Worm (Caenorhabditis elegans) whole organism, L1 larva: ENCODE data around the gene acr-18.

ENCODE experiments used
- C04F5.9 ChIP-seq: sonication (generic microtip); optimal IDR thresholded peaks from 2 replicates; lab custom pipeline; 2016; ENCODE audit warnings: missing genetic modification characterization, missing compliant biosample characterization
- aha-1 ChIP-seq: fragments of 150-350 bp; optimal IDR thresholded peaks from 2 replicates; lab custom pipeline; 2014; ENCODE audit warnings: missing biosample characterization, missing genetic modification characterization
- alr-1 ChIP-seq: fragments of 200-800 bp; sonication (Bioruptor generic); optimal IDR thresholded peaks from 2 replicates; lab custom pipeline; 2018; ENCODE audit warnings: borderline replicate concordance, mild to moderate bottlenecking, missing genetic modification characterization, missing compliant biosample characterization
- aly-2 ChIP-seq: fragments of 150-350 bp; optimal IDR thresholded peaks from 2 replicates; lab custom pipeline; 2014; ENCODE audit warnings: missing biosample characterization, missing genetic modification characterization
- ama-1 ChIP-seq: fragments of 150-350 bp; optimal IDR thresholded peaks from 2 replicates; lab custom pipeline; 2014
- blmp-1 ChIP-seq: fragments of 150-350 bp; optimal IDR thresholded peaks from 2 replicates; lab custom pipeline; 2014; ENCODE audit warnings: missing biosample characterization, missing genetic modification characterization
- ceh-63 ChIP-seq: fragments of 200-800 bp; sonication (Bioruptor generic); optimal IDR thresholded peaks from 2 replicates; lab custom pipeline; 2018; ENCODE audit warnings: mild to moderate bottlenecking, missing genetic modification characterization, missing compliant biosample characterization
- ceh-82 ChIP-seq, 3 experiments: fragments of 150-350 bp in 1 of 3; sonication (generic microtip) in 2 of 3; optimal IDR thresholded peaks; 2 replicates each; lab custom pipeline; 2014 to 2017; ENCODE audit warnings: missing biosample characterization in 3 of 3, missing genetic modification characterization in 3 of 3
- ces-1 ChIP-seq: fragments of 150-350 bp; optimal IDR thresholded peaks from 2 replicates; lab custom pipeline; 2014; ENCODE audit warnings: missing biosample characterization, missing genetic modification reagents, missing genetic modification characterization
- dpl-1 ChIP-seq, 3 experiments: fragments of 150-350 bp in 2 of 3; sonication (generic microtip) in 1 of 3; optimal IDR thresholded peaks; 2 replicates each; lab custom pipeline; 2014 to 2017; ENCODE audit warnings: missing biosample characterization in 3 of 3, missing genetic modification characterization in 3 of 3, missing genetic modification reagents in 3 of 3
- dsc-1 ChIP-seq: sonication (generic microtip); optimal IDR thresholded peaks from 2 replicates; lab custom pipeline; 2016; ENCODE audit warnings: mild to moderate bottlenecking, missing genetic modification characterization, missing compliant biosample characterization
- efl-1 ChIP-seq, 4 experiments: fragments of 150-350 bp; optimal IDR thresholded peaks in 3 of 4; peaks in 1 of 4; 1 replicate in 1 of 4; 2 replicates in 3 of 4; lab custom pipeline; 2014; ENCODE audit warnings: missing biosample characterization in 2 of 4, missing genetic modification characterization in 2 of 4, missing genetic modification reagents in 2 of 4
- efl-3 ChIP-seq: fragments of 200-800 bp; sonication (Bioruptor generic); optimal IDR thresholded peaks from 2 replicates; lab custom pipeline; 2018; ENCODE audit warnings: mild to moderate bottlenecking, missing genetic modification characterization, missing compliant biosample characterization
- egl-13 ChIP-seq: sonication (generic microtip); optimal IDR thresholded peaks from 2 replicates; lab custom pipeline; 2016; ENCODE audit warnings: missing genotype, missing genetic modification reagents, missing genetic modification characterization, missing compliant biosample characterization
- egl-27 ChIP-seq, 2 experiments: fragments of 150-350 bp in 1 of 2; sonication (generic microtip); optimal IDR thresholded peaks; 3 replicates each; lab custom pipeline; 2017 to 2018; ENCODE audit warnings: missing biosample characterization in 2 of 2, missing genetic modification characterization in 2 of 2, missing genetic modification reagents in 2 of 2
- elt-2 ChIP-seq: sonication (generic microtip); optimal IDR thresholded peaks from 2 replicates; lab custom pipeline; 2016; ENCODE audit warnings: missing genetic modification characterization, mild to moderate bottlenecking, inconsistent platforms, missing compliant biosample characterization, missing genetic modification reagents
- elt-3 ChIP-seq, 6 experiments: fragments of 150-350 bp in 1 of 6; sonication (generic microtip); optimal IDR thresholded peaks; 2 replicates each; lab custom pipeline; 2017 to 2018; ENCODE audit warnings: missing biosample characterization in 6 of 6, missing genetic modification characterization in 6 of 6, inconsistent platforms in 1 of 6
- ets-5 ChIP-seq: fragments of 200-800 bp; sonication (Bioruptor generic); IDR thresholded peaks from 2 replicates; pipeline ENCODE4 v1.3.6; 2022; ENCODE audit warnings: missing genetic modification characterization, missing compliant biosample characterization
- fos-1 ChIP-seq: fragments of 150-350 bp; optimal IDR thresholded peaks from 2 replicates; lab custom pipeline; 2014; ENCODE audit warnings: missing biosample characterization, missing genetic modification characterization
- hpl-2 ChIP-seq: fragments of 150-350 bp; optimal IDR thresholded peaks from 2 replicates; lab custom pipeline; 2014; ENCODE audit warnings: missing biosample characterization, missing genetic modification reagents, missing genetic modification characterization
- jun-1 ChIP-seq: fragments of 150-350 bp; optimal IDR thresholded peaks from 2 replicates; lab custom pipeline; 2014; ENCODE audit warnings: missing biosample characterization, missing genetic modification reagents, missing genetic modification characterization
- lin-14 ChIP-seq: fragments of 200-800 bp; sonication (Bioruptor generic); optimal IDR thresholded peaks from 2 replicates; lab custom pipeline; 2018; ENCODE audit warnings: mild to moderate bottlenecking, missing genetic modification characterization, moderate library complexity, missing compliant biosample characterization
- lin-15B ChIP-seq: fragments of 150-350 bp; sonication (generic microtip); optimal IDR thresholded peaks from 3 replicates; lab custom pipeline; 2014; ENCODE audit warnings: missing biosample characterization, missing genetic modification characterization
- lin-35 ChIP-seq, 2 experiments: fragments of 150-350 bp; optimal IDR thresholded peaks; 2 replicates each; lab custom pipeline; 2014; ENCODE audit warnings: missing biosample characterization in 2 of 2, missing genetic modification characterization in 2 of 2, missing genetic modification reagents in 2 of 2
- lin-39 ChIP-seq: fragments of 150-350 bp; optimal IDR thresholded peaks from 2 replicates; lab custom pipeline; 2014; ENCODE audit warnings: missing biosample characterization, missing genetic modification reagents, missing genetic modification characterization
- mab-9 ChIP-seq: fragments of 200-800 bp; sonication (Bioruptor generic); IDR thresholded peaks from 2 replicates; pipeline ENCODE4 v1.3.6; 2022; ENCODE audit warnings: missing genetic modification reagents, missing genetic modification characterization, missing compliant biosample characterization
- mdl-1 ChIP-seq, 2 experiments: fragments of 150-350 bp; optimal IDR thresholded peaks; 2 replicates each; lab custom pipeline; 2014 to 2017; ENCODE audit warnings: missing biosample characterization in 2 of 2, missing genetic modification characterization in 2 of 2, inconsistent platforms in 1 of 2
- mef-2 ChIP-seq: fragments of 150-350 bp; optimal IDR thresholded peaks from 2 replicates; lab custom pipeline; 2014; ENCODE audit warnings: missing biosample characterization, missing genetic modification characterization
- mep-1 ChIP-seq: fragments of 150-350 bp; optimal IDR thresholded peaks from 2 replicates; lab custom pipeline; 2014; ENCODE audit warnings: missing biosample characterization, missing genetic modification characterization
- nhr-11 ChIP-seq: fragments of 150-350 bp; optimal IDR thresholded peaks from 2 replicates; lab custom pipeline; 2014; ENCODE audit warnings: missing biosample characterization, missing genetic modification characterization
- nhr-12 ChIP-seq: sonication (generic microtip); optimal IDR thresholded peaks from 2 replicates; lab custom pipeline; 2017; ENCODE audit warnings: missing biosample characterization, missing genetic modification characterization
- nhr-20 ChIP-seq: sonication (generic microtip); optimal IDR thresholded peaks from 2 replicates; lab custom pipeline; 2016; ENCODE audit warnings: mild to moderate bottlenecking, missing genetic modification characterization, missing compliant biosample characterization
- nhr-237 ChIP-seq: fragments of 150-350 bp; optimal IDR thresholded peaks from 2 replicates; lab custom pipeline; 2014; ENCODE audit warnings: missing biosample characterization, missing genetic modification characterization
- nhr-28 ChIP-seq: fragments of 150-350 bp; optimal IDR thresholded peaks from 2 replicates; lab custom pipeline; 2014; ENCODE audit warnings: missing biosample characterization, missing genetic modification characterization
- nhr-47 ChIP-seq: sonication (generic microtip); optimal IDR thresholded peaks from 2 replicates; lab custom pipeline; 2016; ENCODE audit warnings: mild to moderate bottlenecking, missing genetic modification characterization, moderate library complexity, missing compliant biosample characterization
- nhr-77 ChIP-seq: fragments of 150-350 bp; optimal IDR thresholded peaks from 2 replicates; lab custom pipeline; 2014; ENCODE audit warnings: missing biosample characterization, missing genetic modification characterization
- nhr-84 ChIP-seq: sonication (generic microtip); optimal IDR thresholded peaks from 2 replicates; lab custom pipeline; 2017; ENCODE audit warnings: missing biosample characterization, missing genetic modification characterization
- nhr-85 ChIP-seq: sonication (generic microtip); peaks from one replicate; lab custom pipeline; 2016; ENCODE audit warnings: missing genetic modification characterization, inconsistent platforms, missing compliant biosample characterization
- nhr-90 ChIP-seq: sonication (generic microtip); optimal IDR thresholded peaks from 2 replicates; lab custom pipeline; 2016; ENCODE audit warnings: mild to moderate bottlenecking, missing genetic modification characterization, missing compliant biosample characterization; ENCODE audit not compliant: poor library complexity
- pax-3 ChIP-seq: fragments of 200-800 bp; sonication (Bioruptor generic); optimal IDR thresholded peaks from 2 replicates; lab custom pipeline; 2018; ENCODE audit warnings: mild to moderate bottlenecking, missing genetic modification characterization, moderate library complexity, missing compliant biosample characterization
- rnt-1 ChIP-seq: sonication (generic microtip); optimal IDR thresholded peaks from 2 replicates; lab custom pipeline; 2016; ENCODE audit warnings: mild to moderate bottlenecking, missing genetic modification characterization, moderate library complexity, missing compliant biosample characterization
- skn-1 ChIP-seq: fragments of 150-350 bp; optimal IDR thresholded peaks from 2 replicates; lab custom pipeline; 2014; ENCODE audit warnings: missing biosample characterization, missing genetic modification characterization
- sup-37 ChIP-seq: fragments of 200-800 bp; sonication (Bioruptor generic); optimal IDR thresholded peaks from 2 replicates; lab custom pipeline; 2018; ENCODE audit warnings: mild to moderate bottlenecking, missing genetic modification characterization, missing compliant biosample characterization
- swsn-7 ChIP-seq: sonication (generic microtip); optimal IDR thresholded peaks from 2 replicates; lab custom pipeline; 2016; ENCODE audit warnings: missing genetic modification characterization, missing compliant biosample characterization
- tbx-2 ChIP-seq: sonication (generic microtip); optimal IDR thresholded peaks from 2 replicates; lab custom pipeline; 2016; ENCODE audit warnings: missing genetic modification characterization, missing compliant biosample characterization
- unc-130 ChIP-seq: fragments of 150-350 bp; optimal IDR thresholded peaks from 2 replicates; lab custom pipeline; 2017; ENCODE audit warnings: missing biosample characterization, missing genetic modification characterization, inconsistent platforms
- unc-62 ChIP-seq: fragments of 150-350 bp; optimal IDR thresholded peaks from 2 replicates; lab custom pipeline; 2014; ENCODE audit warnings: missing biosample characterization, missing genetic modification reagents, missing genetic modification characterization
- vab-15 ChIP-seq: sonication (generic microtip); optimal IDR thresholded peaks from 2 replicates; lab custom pipeline; 2017; ENCODE audit warnings: missing genotype, mild to moderate bottlenecking, missing genetic modification characterization, missing compliant biosample characterization
- zag-1 ChIP-seq: fragments of 150-350 bp; optimal IDR thresholded peaks from 2 replicates; lab custom pipeline; 2014; ENCODE audit warnings: missing biosample characterization, missing genetic modification characterization
- ztf-11 ChIP-seq, 2 experiments: sonication (generic microtip); optimal IDR thresholded peaks; 2 replicates each; lab custom pipeline; 2016 to 2017; ENCODE audit warnings: missing genetic modification characterization in 2 of 2, missing biosample characterization in 1 of 2, missing compliant biosample characterization in 1 of 2
- ztf-4 ChIP-seq: fragments of 150-350 bp; optimal IDR thresholded peaks from 2 replicates; lab custom pipeline; 2014; ENCODE audit warnings: missing biosample characterization, missing genetic modification characterization

acr-18 gene

ce11 chrV:15578386-15578785 lies 19.4 kb upstream of the acr-18 start, which contains the start of gene F28F8.9 (continued):
- TF ChIP-seq egl-27 (tag; optimal IDR thresholded peaks at IDR 0.05; lab: Kevin White, UChicago) (no peak), ztf-11 (tag; optimal IDR thresholded peaks at IDR 0.05; lab: Kevin White, UChicago) (no peak), efl-3 (GFP tag; lab: Kevin White, UChicago) (no peak), unc-62 (GFP tag; lab: Kevin White, UChicago) (no peak), nhr-12 (tag; lab: Kevin White, UChicago) (no peak), dpl-1 (GFP tag; optimal IDR thresholded peaks at IDR 0.05; lab: Kevin White, UChicago) (peak; percentile 91 to 96 (median 93)), mdl-1 (tag; optimal IDR thresholded peaks at IDR 0.05; lab: Kevin White, UChicago) (peak in 1 of 2 experiments; percentile 15), rnt-1 (tag; lab: Kevin White, UChicago) (peak; percentile 59), nhr-11 (tag; lab: Kevin White, UChicago) (no peak), alr-1 (tag; lab: Kevin White, UChicago) (no peak), aha-1 (tag; lab: Kevin White, UChicago) (no peak), tbx-2 (tag; lab: Kevin White, UChicago) (peak; percentile 27), ets-5 (GFP tag; lab: Robert Waterston, UW) (no peak), swsn-7 (tag; lab: Kevin White, UChicago) (peak; percentile 46), hpl-2 (no peak), ces-1 (GFP tag; lab: Kevin White, UChicago) (no peak), lin-15B (tag; lab: Kevin White, UChicago) (no peak), skn-1 (tag; lab: Kevin White, UChicago) (peak; percentile 76), mef-2 (no peak), ceh-82 (tag; optimal IDR thresholded peaks at IDR 0.05; lab: Kevin White, UChicago) (peak in 2 of 3 experiments; percentile 25 to 46), egl-13 (tag; lab: Kevin White, UChicago) (no peak), elt-3 (tag; optimal IDR thresholded peaks at IDR 0.05; lab: Kevin White, UChicago) (no peak), vab-15 (tag; lab: Kevin White, UChicago) (no peak), lin-39 (tag; lab: Kevin White, UChicago) (no peak), mab-9 (no peak), jun-1 (no peak), ztf-4 (no peak), nhr-77 (tag; lab: Kevin White, UChicago) (no peak), dsc-1 (tag; lab: Kevin White, UChicago) (no peak), nhr-28 (tag; lab: Kevin White, UChicago) (no peak), C04F5.9 (no peak), unc-130 (tag; lab: Kevin White, UChicago) (peak; percentile 46), pax-3 (tag; lab: Kevin White, UChicago) (no peak), mep-1 (tag; lab: Kevin White, UChicago) (no peak), nhr-20 (tag; lab: Kevin White, UChicago) (peak; percentile 14), elt-2 (tag; lab: Kevin White, UChicago) (no peak), aly-2 (tag; lab: Kevin White, UChicago) (no peak), sup-37 (GFP tag; lab: Kevin White, UChicago) (no peak), nhr-237 (tag; lab: Kevin White, UChicago) (no peak), lin-35 (GFP tag; optimal IDR thresholded peaks at IDR 0.05; lab: Kevin White, UChicago) (peak; percentile 95 to 98)

DNA sequence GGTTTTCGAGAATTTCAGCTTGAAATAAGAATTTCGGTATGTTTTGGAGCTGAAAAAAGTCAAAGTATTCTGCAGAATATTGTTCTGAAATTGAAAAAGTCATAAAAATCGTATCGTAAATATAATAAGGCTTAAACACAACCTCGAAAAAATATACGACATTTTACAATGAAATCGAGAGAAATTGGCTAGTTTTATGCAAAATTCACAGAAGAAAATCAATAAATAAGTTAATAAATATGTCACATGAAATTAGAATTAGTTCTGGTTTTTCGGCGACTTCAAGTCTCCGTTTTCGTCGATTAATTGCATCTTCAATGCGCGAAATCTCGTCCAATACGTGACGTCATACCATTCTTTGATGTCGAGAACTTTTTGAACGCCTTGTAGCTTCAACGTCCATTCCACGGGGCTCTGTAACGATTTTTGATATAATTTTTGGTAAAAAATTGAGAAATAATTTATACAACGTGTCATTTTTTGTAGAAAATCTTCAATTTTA lies 18.5 kb upstream of the acr-18 start, which contains the start of gene atx-3:
atx-3 (minus strand) TSS at position 51 of the 502 bp plus-strand sequence.
- no peak for TF ChIP-seq nhr-47
- TF ChIP-seq ceh-63 (GFP tag; lab: Kevin White, UChicago), result no peak
- TF ChIP-seq dsc-1 (tag; lab: Kevin White, UChicago), result no peak
- TF ChIP-seq nhr-77 (tag; lab: Kevin White, UChicago), result no peak
- TF ChIP-seq fos-1 (tag; lab: Kevin White, UChicago), result no peak
- TF ChIP-seq mep-1 (tag; lab: Kevin White, UChicago), result no peak
- TF ChIP-seq nhr-84 (tag; lab: Kevin White, UChicago), result no peak
- TF ChIP-seq lin-14 (GFP tag; lab: Kevin White, UChicago), result no peak
- peak; percentile 54 for TF ChIP-seq nhr-85
- TF ChIP-seq mab-9, result no peak
- TF ChIP-seq elt-3 (tag; optimal IDR thresholded peaks at IDR 0.05; lab: Kevin White, UChicago), result peak in 1 of 6 experiments; percentile 19
- no peak for TF ChIP-seq efl-1 (optimal IDR thresholded peaks at IDR 0.05; lab: Kevin White, UChicago)
- TF ChIP-seq efl-1 (GFP tag; optimal IDR thresholded peaks at IDR 0.05 in 1 of 2; lab: Kevin White, UChicago), result peak in 1 of 2 experiments; percentile 4
- peak; percentile 56 for TF ChIP-seq blmp-1 (tag; lab: Kevin White, UChicago)
- no peak for TF ChIP-seq egl-27 (tag; optimal IDR thresholded peaks at IDR 0.05; lab: Kevin White, UChicago)
- no peak for TF ChIP-seq nhr-28 (tag; lab: Kevin White, UChicago)
- no peak for TF ChIP-seq nhr-90 (tag; lab: Kevin White, UChicago)
- TF ChIP-seq hpl-2, result no peak
- no peak for TF ChIP-seq ama-1 (lab: Kevin White, UChicago)
- no peak for TF ChIP-seq zag-1
- no peak for TF ChIP-seq rnt-1 (tag; lab: Kevin White, UChicago)
- no peak for TF ChIP-seq ceh-82 (tag; optimal IDR thresholded peaks at IDR 0.05; lab: Kevin White, UChicago)
